Worm (Caenorhabditis elegans): ENCODE results near the gene C50E10.1.

DNA sequence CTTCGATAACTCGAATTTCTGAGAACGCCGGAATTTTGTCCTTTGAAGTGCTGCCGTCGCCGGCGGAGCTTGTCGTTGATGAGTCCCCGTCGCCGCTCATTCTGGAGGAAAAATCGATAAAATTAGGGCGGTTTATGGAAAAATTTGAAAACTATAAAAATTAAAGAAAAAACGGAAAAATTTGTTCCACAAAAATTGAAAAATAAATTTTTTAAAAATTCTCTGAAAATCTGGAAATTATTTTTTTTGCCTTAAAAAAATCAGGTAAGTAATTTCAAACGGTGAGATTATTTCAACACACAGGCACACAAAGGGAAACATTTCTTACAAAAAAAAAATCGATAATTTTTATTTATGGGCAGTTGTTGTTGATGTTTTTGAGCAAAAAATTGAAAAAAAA, 45.7 kb downstream of the C50E10.1 start, which contains the start of gene parn-2:
- TF ChIP-seq irx-1 (tag; optimal IDR thresholded peaks at IDR 0.05): no peak
- TF ChIP-seq ceh-82 (tag; optimal IDR thresholded peaks at IDR 0.05): no peak
- TF ChIP-seq snpc-4 (tag; optimal IDR thresholded peaks at IDR 0.05): no peak

Measured in whole organism, L1 larva.